Fruit fly (Drosophila melanogaster) whole organism, embryonic: ENCODE results near the gene CG14329.

ENCODE experiments used
- Asciz ChIP-seq: fragments of 200-800 bp; sonication (Bioruptor generic); optimal IDR thresholded peaks from 2 replicates; lab custom pipeline; 2017; ENCODE audit warnings: missing biosample characterization, mild to moderate bottlenecking, missing genetic modification characterization, missing genetic modification reagents
- Atf3 ChIP-seq: fragments of 200-800 bp; sonication (Bioruptor generic); optimal IDR thresholded peaks from 3 replicates; lab custom pipeline; 2016; ENCODE audit warnings: missing biosample characterization, missing genetic modification characterization
- Awh ChIP-seq: fragments of 200-800 bp; sonication (Bioruptor generic); IDR thresholded peaks from 2 replicates; pipeline ENCODE4, ENCODE4 v1.3.6; 2022; ENCODE audit warnings: missing biosample characterization, missing genetic modification characterization
- BtbVII ChIP-seq: fragments of 200-800 bp; sonication (Bioruptor generic); optimal IDR thresholded peaks from 3 replicates; lab custom pipeline; 2017; ENCODE audit warnings: missing biosample characterization, mild to moderate bottlenecking, missing genetic modification characterization
- CG10209 ChIP-seq: fragments of 200-800 bp; sonication (Bioruptor generic); optimal IDR thresholded peaks from 3 replicates; lab custom pipeline; 2017; ENCODE audit warnings: missing biosample characterization, mild to moderate bottlenecking, missing genetic modification characterization, missing genetic modification reagents
- CG10462 ChIP-seq: fragments of 200-800 bp; sonication (Bioruptor generic); optimal IDR thresholded peaks from 2 replicates; lab custom pipeline; 2016; ENCODE audit warnings: missing biosample characterization, missing genetic modification characterization
- CG10565 ChIP-seq: fragments of 200-800 bp; sonication (Bioruptor generic); optimal IDR thresholded peaks from 3 replicates; lab custom pipeline; 2016; ENCODE audit warnings: missing biosample characterization, mild to moderate bottlenecking, missing genetic modification characterization
- CG12219 ChIP-seq: fragments of 200-800 bp; sonication (Bioruptor generic); optimal IDR thresholded peaks from 3 replicates; lab custom pipeline; 2018; ENCODE audit warnings: missing biosample characterization, mild to moderate bottlenecking, missing genetic modification characterization
- CG12391 ChIP-seq: fragments of 200-800 bp; sonication (Bioruptor generic); optimal IDR thresholded peaks from 3 replicates; lab custom pipeline; 2018; ENCODE audit warnings: missing biosample characterization, mild to moderate bottlenecking, missing genetic modification characterization, moderate library complexity
- CG13624 ChIP-seq: fragments of 200-800 bp; sonication (Bioruptor generic); optimal IDR thresholded peaks from 2 replicates; lab custom pipeline; 2016; ENCODE audit warnings: missing biosample characterization, missing genetic modification characterization
- CG1529 ChIP-seq: fragments of 200-800 bp; sonication (Bioruptor generic); optimal IDR thresholded peaks from 3 replicates; lab custom pipeline; 2018; ENCODE audit warnings: missing biosample characterization, missing genetic modification characterization
- CG15479 ChIP-seq: fragments of 200-800 bp; sonication (Bioruptor generic); optimal IDR thresholded peaks from 3 replicates; lab custom pipeline; 2019; ENCODE audit warnings: missing biosample characterization, mild to moderate bottlenecking, missing genetic modification characterization, moderate library complexity
- CG15696 ChIP-seq: fragments of 200-800 bp; sonication (Bioruptor generic); optimal IDR thresholded peaks from 2 replicates; lab custom pipeline; 2019; ENCODE audit warnings: missing biosample characterization, mild to moderate bottlenecking, missing genetic modification characterization, moderate library complexity
- CG31441 ChIP-seq: fragments of 200-800 bp; sonication (Bioruptor generic); IDR thresholded peaks from 2 replicates; pipeline ENCODE4 v1.3.6; 2022; ENCODE audit warnings: missing biosample characterization, missing genetic modification characterization
- CG33213 ChIP-seq: fragments of 200-800 bp; sonication (Bioruptor generic); optimal IDR thresholded peaks from 3 replicates; lab custom pipeline; 2016; ENCODE audit warnings: missing biosample characterization, missing genetic modification characterization
- CG33557 ChIP-seq: fragments of 200-800 bp; sonication (Bioruptor generic); optimal IDR thresholded peaks from 2 replicates; lab custom pipeline; 2019; ENCODE audit warnings: missing biosample characterization, mild to moderate bottlenecking, missing genetic modification characterization, moderate library complexity
- CG4404 ChIP-seq: fragments of 200-800 bp; sonication (Bioruptor generic); IDR thresholded peaks from 2 replicates; pipeline ENCODE4 v1.3.6; 2022; ENCODE audit warnings: missing biosample characterization, missing genetic modification characterization
- CG4617 ChIP-seq: fragments of 200-800 bp; sonication (Bioruptor generic); optimal IDR thresholded peaks from 3 replicates; lab custom pipeline; 2016; ENCODE audit warnings: missing biosample characterization, missing genetic modification characterization, borderline replicate concordance
- CG4707 ChIP-seq: fragments of 200-800 bp; sonication (Bioruptor generic); optimal IDR thresholded peaks from 2 replicates; lab custom pipeline; 2018; ENCODE audit warnings: missing biosample characterization, mild to moderate bottlenecking, missing genetic modification characterization, moderate library complexity
- CG5953 ChIP-seq: fragments of 200-800 bp; sonication (Bioruptor generic); IDR thresholded peaks from 2 replicates; pipeline ENCODE4 v1.3.6; 2022; ENCODE audit warnings: missing biosample characterization, missing genetic modification characterization
- CG6175 ChIP-seq: fragments of 200-800 bp; sonication (Bioruptor generic); IDR thresholded peaks from 3 replicates; pipeline ENCODE4 v1.3.6; 2022; ENCODE audit warnings: missing biosample characterization, missing genetic modification characterization
- CG6683 ChIP-seq: fragments of 200-800 bp; sonication (Bioruptor generic); optimal IDR thresholded peaks from 2 replicates; lab custom pipeline; 2017; ENCODE audit warnings: missing biosample characterization, mild to moderate bottlenecking, missing genetic modification characterization, missing genetic modification reagents
- CG8089 ChIP-seq: fragments of 200-800 bp; sonication (Bioruptor generic); optimal IDR thresholded peaks from 3 replicates; lab custom pipeline; 2016; ENCODE audit warnings: missing biosample characterization, missing genetic modification characterization
- CG9797 ChIP-seq: fragments of 200-800 bp; sonication (Bioruptor generic); optimal IDR thresholded peaks from 3 replicates; lab custom pipeline; 2018; ENCODE audit warnings: missing biosample characterization, mild to moderate bottlenecking, missing genetic modification characterization
- CG9932 ChIP-seq: fragments of 200-800 bp; sonication (Bioruptor generic); IDR thresholded peaks from 2 replicates; pipeline ENCODE4 v1.3.6; 2022; ENCODE audit warnings: missing biosample characterization, missing genetic modification characterization
- CHES-1-like ChIP-seq: fragments of 200-800 bp; sonication (Bioruptor generic); optimal IDR thresholded peaks from 2 replicates; lab custom pipeline; 2016; ENCODE audit warnings: missing biosample characterization, missing genetic modification characterization
- Dbx ChIP-seq: fragments of 200-800 bp; sonication (Bioruptor generic); IDR thresholded peaks from 3 replicates; pipeline ENCODE4 v1.3.6; 2022; ENCODE audit warnings: missing biosample characterization, missing genetic modification characterization
- Fer1 ChIP-seq: fragments of 200-800 bp; sonication (Bioruptor generic); optimal IDR thresholded peaks from 2 replicates; lab custom pipeline; 2017; ENCODE audit warnings: missing biosample characterization, mild to moderate bottlenecking, missing genetic modification characterization
- H2.0 ChIP-seq: fragments of 200-800 bp; sonication (Bioruptor generic); IDR thresholded peaks from 2 replicates; pipeline ENCODE4 v1.3.6; 2022; ENCODE audit warnings: missing biosample characterization, missing genetic modification characterization
- HHEX ChIP-seq: fragments of 200-800 bp; sonication (Bioruptor generic); optimal IDR thresholded peaks from 3 replicates; lab custom pipeline; 2017; ENCODE audit warnings: missing biosample characterization, mild to moderate bottlenecking, missing genetic modification characterization, missing genetic modification reagents
- NC2α ChIP-seq: fragments of 200-800 bp; sonication (Bioruptor generic); optimal IDR thresholded peaks from 2 replicates; lab custom pipeline; 2016; ENCODE audit warnings: missing biosample characterization, missing genetic modification characterization
- NC2β ChIP-seq: fragments of 200-800 bp; sonication (Bioruptor generic); optimal IDR thresholded peaks from 2 replicates; lab custom pipeline; 2016; ENCODE audit warnings: missing biosample characterization, missing genetic modification characterization
- Sox100B ChIP-seq: fragments of 200-800 bp; sonication (Bioruptor generic); optimal IDR thresholded peaks from 3 replicates; lab custom pipeline; 2018; ENCODE audit warnings: missing biosample characterization, mild to moderate bottlenecking, missing genetic modification characterization
- Sry-δ ChIP-seq: fragments of 200-800 bp; sonication (Bioruptor generic); optimal IDR thresholded peaks from 2 replicates; lab custom pipeline; 2016; ENCODE audit warnings: missing biosample characterization, missing genetic modification characterization
- Taf1 ChIP-seq: fragments of 200-800 bp; sonication (Bioruptor generic); IDR thresholded peaks from 2 replicates; pipeline ENCODE4 v1.3.6; 2022; ENCODE audit warnings: missing biosample characterization, missing genetic modification characterization
- ara ChIP-seq: fragments of 200-800 bp; sonication (Bioruptor generic); IDR thresholded peaks from 2 replicates; pipeline ENCODE4 v1.3.6; 2022; ENCODE audit warnings: missing biosample characterization, missing genetic modification characterization
- chinmo ChIP-seq: fragments of 200-800 bp; sonication (Bioruptor generic); IDR thresholded peaks from 4 replicates; pipeline ENCODE4 v1.3.6; 2022; ENCODE audit warnings: missing biosample characterization, missing genetic modification characterization; ENCODE audit not compliant: partially characterized antibody
- esg ChIP-seq: fragments of 200-800 bp; sonication (Bioruptor generic); conservative IDR thresholded peaks from 2 replicates; pipeline ENCODE4 v1.3.6; 2022; ENCODE audit warnings: missing biosample characterization, missing genetic modification characterization
- insv ChIP-seq, 2 experiments: fragments of 200-800 bp; sonication (Bioruptor generic); optimal IDR thresholded peaks; 3 replicates each; lab custom pipeline; 2016 to 2018; ENCODE audit warnings: missing biosample characterization in 2 of 2, missing genetic modification characterization in 2 of 2
- mirr ChIP-seq: fragments of 200-800 bp; sonication (Bioruptor generic); optimal IDR thresholded peaks from 3 replicates; lab custom pipeline; 2018; ENCODE audit warnings: missing biosample characterization, mild to moderate bottlenecking, missing genetic modification characterization
- nerfin-1 ChIP-seq: fragments of 200-800 bp; sonication (Bioruptor generic); optimal IDR thresholded peaks from 3 replicates; lab custom pipeline; 2019; ENCODE audit warnings: missing biosample characterization, mild to moderate bottlenecking, missing genetic modification characterization, moderate library complexity
- odd ChIP-seq: fragments of 200-800 bp; sonication (Bioruptor generic); optimal IDR thresholded peaks from 2 replicates; lab custom pipeline; 2017; ENCODE audit warnings: missing biosample characterization, mild to moderate bottlenecking, missing genetic modification characterization
- onecut ChIP-seq: fragments of 200-800 bp; sonication (Bioruptor generic); IDR thresholded peaks from 2 replicates; pipeline ENCODE4 v1.3.6; 2022; ENCODE audit warnings: missing biosample characterization, missing genetic modification characterization
- pho ChIP-seq: fragments of 200-800 bp; sonication (Bioruptor generic); optimal IDR thresholded peaks from 2 replicates; lab custom pipeline; 2016; ENCODE audit warnings: missing biosample characterization, missing genetic modification characterization
- pum ChIP-seq: fragments of 200-800 bp; sonication (Bioruptor generic); optimal IDR thresholded peaks from 2 replicates; lab custom pipeline; 2016; ENCODE audit warnings: missing biosample characterization, missing genetic modification characterization
- rib ChIP-seq: fragments of 200-800 bp; sonication (Bioruptor generic); IDR thresholded peaks from 2 replicates; pipeline ENCODE4 v1.3.6; 2022; ENCODE audit warnings: missing biosample characterization, missing genetic modification characterization
- shn ChIP-seq: fragments of 200-800 bp; sonication (Bioruptor generic); optimal IDR thresholded peaks from 3 replicates; lab custom pipeline; 2016; ENCODE audit warnings: missing biosample characterization, missing genetic modification characterization
- slbo ChIP-seq: fragments of 200-800 bp; sonication (Bioruptor generic); IDR thresholded peaks from 2 replicates; pipeline ENCODE4 v1.3.6; 2022; ENCODE audit warnings: missing biosample characterization, missing genetic modification characterization
- tap ChIP-seq: fragments of 200-800 bp; optimal IDR thresholded peaks from 3 replicates; lab custom pipeline; 2019; ENCODE audit warnings: missing biosample characterization, mild to moderate bottlenecking, missing genetic modification characterization, moderate library complexity
- trem ChIP-seq: fragments of 200-800 bp; optimal IDR thresholded peaks from 3 replicates; lab custom pipeline; 2019; ENCODE audit warnings: missing biosample characterization, mild to moderate bottlenecking, missing genetic modification characterization, moderate library complexity

Gene CG14329

DNA sequence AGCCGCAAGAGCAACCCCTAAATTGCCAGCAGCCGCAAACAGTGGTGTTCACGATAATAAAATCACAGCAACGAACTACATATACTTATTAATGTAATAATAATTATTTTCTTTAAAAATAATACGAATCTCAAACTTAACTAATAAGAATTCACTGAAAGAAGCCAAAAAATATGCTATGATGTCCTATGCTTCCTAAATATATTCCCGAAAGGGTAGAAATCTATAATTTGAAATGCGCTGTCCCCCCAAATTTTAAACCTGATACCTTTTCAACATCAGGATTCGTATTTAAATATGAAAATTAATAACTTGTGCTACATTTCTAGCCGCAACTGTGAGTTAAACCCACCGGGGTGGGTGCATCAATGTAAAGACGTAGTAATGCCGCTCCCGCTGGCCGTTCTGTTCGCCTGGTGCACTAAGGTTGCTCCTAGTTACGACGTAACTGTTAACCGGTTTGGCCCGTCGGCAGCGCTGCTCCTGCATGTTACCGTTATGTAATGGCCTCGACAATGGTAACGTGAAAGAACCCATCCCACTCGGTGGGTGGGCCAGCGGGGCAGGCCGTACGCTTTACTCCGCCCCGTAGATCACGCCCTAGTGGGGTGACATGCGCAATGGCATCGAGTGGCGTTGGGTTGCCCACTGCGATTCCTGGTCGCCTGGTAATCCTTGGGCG, 4.8 kb upstream of the CG14329 start (continued):
- no peak for TF ChIP-seq Awh
- peak; percentile 75 for TF ChIP-seq HHEX (GFP tag; lab: Kevin White, UChicago)
- TF ChIP-seq CHES-1-like (GFP tag; lab: Kevin White, UChicago): no peak
- TF ChIP-seq mirr (GFP tag; lab: Kevin White, UChicago): no peak
- no peak for TF ChIP-seq NC2α (GFP tag; lab: Kevin White, UChicago)
- peak; percentile 47 for TF ChIP-seq nerfin-1 (tag; lab: Kevin White, UChicago)
- peak; percentile 32; the same call in 1 of the 2 replicates for TF ChIP-seq H2.0 (GFP tag; lab: Robert Waterston, UW)
- no peak for TF ChIP-seq rib
- peak; percentile 84 for TF ChIP-seq BtbVII
- TF ChIP-seq CG8089 (GFP tag; lab: Kevin White, UChicago): peak; percentile 6
- TF ChIP-seq slbo (GFP tag; lab: Robert Waterston, UW): peak; percentile 58
- peak; percentile 46 for TF ChIP-seq esg
- TF ChIP-seq CG12391: peak; percentile 89
- peak; percentile 90 for TF ChIP-seq Fer1 (GFP tag; lab: Kevin White, UChicago)
- peak; percentile 88 for TF ChIP-seq CG10209 (GFP tag; lab: Kevin White, UChicago)
- no peak for TF ChIP-seq Taf1 (GFP tag; lab: Robert Waterston, UW)
- no peak for TF ChIP-seq Sry-δ (GFP tag; lab: Kevin White, UChicago)
- TF ChIP-seq insv (GFP tag; optimal IDR thresholded peaks at IDR 0.05; lab: Kevin White, UChicago): peak in 1 of 2 experiments; percentile 13
- TF ChIP-seq CG4707 (GFP tag; lab: Kevin White, UChicago): peak; percentile 46
- peak; percentile 58; the same call in 1 of the 2 replicates for TF ChIP-seq onecut (GFP tag; lab: Robert Waterston, UW)
- TF ChIP-seq Sox100B: peak; percentile 90
- no peak for TF ChIP-seq CG15479 (GFP tag; lab: Kevin White, UChicago)
- no peak for TF ChIP-seq shn (GFP tag; lab: Kevin White, UChicago)
- TF ChIP-seq pum (GFP tag; lab: Kevin White, UChicago): peak; percentile 26
- no peak for TF ChIP-seq CG6175 (GFP tag; lab: Robert Waterston, UW)
- TF ChIP-seq CG10462 (GFP tag; lab: Kevin White, UChicago): peak; percentile 80
- TF ChIP-seq CG31441: peak; percentile 91
- peak; percentile 77 for TF ChIP-seq CG1529
- TF ChIP-seq odd: peak; percentile 83
- no peak; the same call in none of the 2 replicates for TF ChIP-seq ara (GFP tag; lab: Robert Waterston, UW)
- TF ChIP-seq CG4404 (GFP tag; lab: Robert Waterston, UW): peak; percentile 90
- peak; percentile 80 for TF ChIP-seq Asciz (GFP tag; lab: Kevin White, UChicago)
- TF ChIP-seq CG33213 (GFP tag; lab: Kevin White, UChicago): peak; percentile 19
- TF ChIP-seq trem (tag; lab: Kevin White, UChicago): peak; percentile 82
- TF ChIP-seq pho: no peak
- no peak for TF ChIP-seq Atf3 (GFP tag; lab: Kevin White, UChicago)
- TF ChIP-seq Dbx: no peak
- no peak for TF ChIP-seq CG10565 (GFP tag; lab: Kevin White, UChicago)
- no peak for TF ChIP-seq CG9932 (GFP tag; lab: Robert Waterston, UW)
- no peak for TF ChIP-seq CG5953 (GFP tag; lab: Robert Waterston, UW)
- peak; percentile 95 for TF ChIP-seq CG15696 (tag; lab: Kevin White, UChicago)
- TF ChIP-seq chinmo: peak; percentile 68; the same call in 1 of the 4 replicates
- peak; percentile 15 for TF ChIP-seq NC2β (GFP tag; lab: Kevin White, UChicago)
- TF ChIP-seq CG9797 (GFP tag; lab: Kevin White, UChicago): no peak
- TF ChIP-seq CG12219 (GFP tag; lab: Kevin White, UChicago): peak; percentile 68
- TF ChIP-seq tap: peak; percentile 76
- peak; percentile 11 for TF ChIP-seq CG13624 (GFP tag; lab: Kevin White, UChicago)
- peak; percentile 23 for TF ChIP-seq CG4617
- TF ChIP-seq CG33557 (GFP tag; lab: Kevin White, UChicago): peak; percentile 85
- peak; percentile 76 for TF ChIP-seq CG6683
